Worm (Caenorhabditis elegans) whole organism, early embryonic: ENCODE measurements around the gene ZC302.3.

Source experiments
- B0310.2 ChIP-seq: sonication (generic microtip); optimal IDR thresholded peaks from 2 replicates; lab custom pipeline; 2016; ENCODE audit warnings: mild to moderate bottlenecking, missing genetic modification characterization, missing compliant biosample characterization
- F13C5.2 ChIP-seq: sonication (generic microtip); optimal IDR thresholded peaks from 2 replicates; lab custom pipeline; 2017; ENCODE audit warnings: mild to moderate bottlenecking, missing genetic modification characterization, inconsistent platforms, missing compliant biosample characterization
- aly-1 ChIP-seq: sonication (generic microtip); optimal IDR thresholded peaks from 2 replicates; lab custom pipeline; 2016; ENCODE audit warnings: missing genetic modification characterization, missing compliant biosample characterization
- ama-1 ChIP-seq: fragments of 150-350 bp; optimal IDR thresholded peaks from 2 replicates; lab custom pipeline; 2014
- ceh-13 ChIP-seq: fragments of 200-800 bp; sonication (Bioruptor generic); optimal IDR thresholded peaks from 2 replicates; lab custom pipeline; 2018; ENCODE audit warnings: mild to moderate bottlenecking, missing genetic modification characterization, missing compliant biosample characterization
- ceh-36 ChIP-seq: sonication (generic microtip); optimal IDR thresholded peaks from 2 replicates; lab custom pipeline; 2016; ENCODE audit warnings: missing genetic modification characterization, inconsistent platforms, missing compliant biosample characterization
- ets-7 ChIP-seq: sonication (generic microtip); optimal IDR thresholded peaks from 2 replicates; lab custom pipeline; 2016; ENCODE audit warnings: missing genotype, missing genetic modification characterization, missing compliant biosample characterization
- flt-1 ChIP-seq: fragments of 200-800 bp; sonication (Bioruptor generic); IDR thresholded peaks from 2 replicates; pipeline ENCODE4 v1.3.6; 2022; ENCODE audit warnings: missing genetic modification characterization, missing compliant biosample characterization
- hmbx-1 ChIP-seq: sonication (generic microtip); optimal IDR thresholded peaks from 2 replicates; lab custom pipeline; 2016; ENCODE audit warnings: mild to moderate bottlenecking, missing genetic modification characterization, missing compliant biosample characterization
- hmg-4 ChIP-seq: fragments of 200-800 bp; sonication (Bioruptor generic); optimal IDR thresholded peaks from 2 replicates; lab custom pipeline; 2018; ENCODE audit warnings: mild to moderate bottlenecking, missing genetic modification characterization, missing compliant biosample characterization
- hnd-1 ChIP-seq: sonication (generic microtip); optimal IDR thresholded peaks from 2 replicates; lab custom pipeline; 2016; ENCODE audit warnings: missing genetic modification characterization, missing compliant biosample characterization
- pes-1 ChIP-seq: fragments of 200-800 bp; sonication (Bioruptor generic); IDR thresholded peaks from 2 replicates; pipeline ENCODE4 v1.3.6; 2022; ENCODE audit warnings: missing genetic modification reagents, missing genetic modification characterization, missing compliant biosample characterization
- scrt-1 ChIP-seq: fragments of 200-800 bp; sonication (Bioruptor generic); IDR thresholded peaks from 2 replicates; pipeline ENCODE4 v1.3.6; 2022; ENCODE audit warnings: missing genetic modification characterization, missing compliant biosample characterization
- sea-1 ChIP-seq: fragments of 200-800 bp; sonication (Bioruptor generic); conservative IDR thresholded peaks from 2 replicates; pipeline ENCODE4 v1.3.6; 2022; ENCODE audit warnings: missing genetic modification characterization, missing compliant biosample characterization
- tbx-11 ChIP-seq: fragments of 200-800 bp; sonication (Bioruptor generic); IDR thresholded peaks from 2 replicates; pipeline ENCODE4 v1.3.6; 2022; ENCODE audit warnings: missing genetic modification characterization, missing compliant biosample characterization
- tbx-37 ChIP-seq: fragments of 200-800 bp; sonication (Bioruptor generic); conservative IDR thresholded peaks from 2 replicates; pipeline ENCODE4 v1.3.6; 2022; ENCODE audit warnings: missing genetic modification reagents, missing genetic modification characterization, missing compliant biosample characterization
- tra-4 ChIP-seq: sonication (generic microtip); optimal IDR thresholded peaks from 2 replicates; lab custom pipeline; 2017; ENCODE audit warnings: missing genetic modification characterization, missing compliant biosample characterization

The ZC302.3 gene

DNA sequence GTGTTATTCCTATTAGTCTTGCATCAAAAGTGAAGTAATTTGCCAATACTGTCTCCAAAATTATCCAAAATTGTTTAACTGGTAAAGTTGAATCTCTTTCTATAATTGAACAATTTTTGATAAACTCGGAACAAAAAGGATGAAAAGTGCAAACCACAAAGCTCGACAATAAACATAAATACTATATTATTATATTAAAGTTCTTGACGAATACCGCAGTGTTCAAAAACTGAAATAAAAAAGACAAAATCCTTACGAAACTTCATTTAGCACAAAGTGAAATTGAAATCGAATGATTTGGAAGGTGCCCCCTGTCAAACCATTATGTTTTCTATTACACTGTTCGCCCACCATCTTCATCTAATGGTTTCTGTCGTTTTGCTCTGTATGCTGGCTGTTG is at the start of gene ZC302.3:
ZC302.3 (minus strand) TSS at position 101 of the 400 bp plus-strand sequence.
- no peak for TF ChIP-seq B0310.2 (tag; lab: Kevin White, UChicago)
- no peak for TF ChIP-seq ceh-13
- TF ChIP-seq ama-1 (lab: Kevin White, UChicago) = no peak
- TF ChIP-seq flt-1 (GFP tag; lab: Robert Waterston, UW) = no peak
- no peak for TF ChIP-seq hmbx-1 (tag; lab: Kevin White, UChicago)
- no peak for TF ChIP-seq hnd-1
- TF ChIP-seq tbx-11 = no peak
- TF ChIP-seq scrt-1 (GFP tag; lab: Robert Waterston, UW) = no peak
- no peak for TF ChIP-seq tbx-37
- no peak for TF ChIP-seq sea-1 (GFP tag; lab: Robert Waterston, UW)

DNA sequence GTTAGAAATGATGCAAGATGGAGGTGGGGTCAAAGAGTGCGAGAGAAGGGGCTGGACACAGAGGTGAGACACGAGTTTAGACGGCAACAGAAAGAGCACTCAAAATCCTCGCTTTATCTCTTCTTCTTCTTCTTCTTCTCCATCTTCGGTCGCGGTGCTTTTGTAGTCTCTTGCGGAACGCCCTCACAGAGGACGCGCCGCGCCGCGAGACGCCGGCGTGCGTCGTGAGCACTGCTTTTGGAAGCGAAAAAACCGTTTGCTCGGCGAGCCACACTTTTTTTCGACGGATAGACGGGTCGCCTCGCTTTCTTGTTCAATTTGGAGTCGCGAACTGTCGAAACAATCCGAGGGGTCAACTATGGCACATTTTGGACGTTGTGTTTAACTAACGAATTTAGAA is 49.7 kb upstream of the ZC302.3 start, which contains the start of gene D1054.9:
D1054.9 (minus strand) TSS at position 137 of the 400 bp plus-strand sequence.
- TF ChIP-seq tbx-37 (no peak), pes-1 (GFP tag; lab: Robert Waterston, UW) (no peak), flt-1 (GFP tag; lab: Robert Waterston, UW) (no peak), ama-1 (lab: Kevin White, UChicago) (no peak), aly-1 (tag; lab: Kevin White, UChicago) (no peak), ceh-36 (tag; lab: Kevin White, UChicago) (no peak), hmbx-1 (tag; lab: Kevin White, UChicago) (no peak), tra-4 (tag; lab: Kevin White, UChicago) (no peak), B0310.2 (tag; lab: Kevin White, UChicago) (no peak), hnd-1 (no peak), ceh-13 (no peak)

DNA sequence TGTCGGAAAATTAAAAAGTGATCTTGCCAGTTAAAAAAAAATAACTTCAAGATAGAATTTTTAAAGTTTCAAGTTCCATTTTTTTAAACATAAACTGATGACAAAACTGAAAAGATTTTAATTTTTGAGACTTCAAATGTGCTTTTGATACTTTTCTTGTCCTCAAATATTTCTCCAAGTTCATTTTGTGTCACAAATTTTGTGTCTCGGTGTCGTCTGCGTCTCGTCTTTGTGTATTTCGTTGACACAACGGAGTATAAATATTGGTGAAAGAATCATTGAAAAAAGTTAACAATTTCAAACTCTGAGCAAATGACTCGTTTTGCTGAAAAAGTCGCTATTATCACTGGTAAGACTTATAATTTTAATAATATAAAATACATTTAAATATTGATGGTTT is 42.8 kb upstream of the ZC302.3 start, which contains the start of gene D1054.8:
D1054.8 (plus strand) TSS at position 301 of the 400 bp plus-strand sequence.
- TF ChIP-seq hmg-4 (no peak), ets-7 (no peak), flt-1 (GFP tag; lab: Robert Waterston, UW) (no peak), tra-4 (tag; lab: Kevin White, UChicago) (no peak), pes-1 (GFP tag; lab: Robert Waterston, UW) (no peak), F13C5.2 (no peak)

DNA sequence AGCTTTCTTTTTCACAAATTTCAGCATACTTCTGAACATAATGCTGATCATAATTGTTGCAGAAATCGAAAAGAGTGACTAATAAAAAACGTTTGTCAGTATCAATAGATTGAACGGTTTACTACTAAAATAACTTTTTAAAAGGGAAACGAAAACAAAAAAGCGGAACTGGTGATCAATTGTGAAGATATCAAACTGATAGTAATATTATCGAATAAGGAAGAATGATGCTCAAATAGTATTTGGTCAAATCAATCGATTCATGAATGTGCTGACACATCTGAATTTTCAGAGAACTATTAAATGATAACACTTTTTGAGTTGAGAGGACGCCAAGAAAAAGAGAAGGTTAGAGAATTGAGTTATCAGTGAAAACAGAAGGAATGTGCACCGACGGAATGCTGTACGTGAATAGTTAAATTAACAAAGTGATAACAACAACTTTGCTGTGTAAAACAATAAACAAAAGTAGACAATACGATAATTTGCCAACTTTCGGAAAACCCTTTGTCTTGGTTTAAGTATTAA is 35.3 kb upstream of the ZC302.3 start, which contains the start of gene D1054.5:
D1054.5 (minus strand) TSS at position 51 of the 528 bp plus-strand sequence.
- no peak for TF ChIP-seq hnd-1
- no peak for TF ChIP-seq pes-1 (GFP tag; lab: Robert Waterston, UW)
- TF ChIP-seq ama-1 (lab: Kevin White, UChicago) = no peak
- no peak for TF ChIP-seq tbx-11
- no peak for TF ChIP-seq ets-7
- no peak for TF ChIP-seq ceh-13
- TF ChIP-seq F13C5.2 = no peak
- TF ChIP-seq aly-1 (tag; lab: Kevin White, UChicago) = no peak
- no peak for TF ChIP-seq sea-1 (GFP tag; lab: Robert Waterston, UW)
- no peak for TF ChIP-seq hmg-4

DNA sequence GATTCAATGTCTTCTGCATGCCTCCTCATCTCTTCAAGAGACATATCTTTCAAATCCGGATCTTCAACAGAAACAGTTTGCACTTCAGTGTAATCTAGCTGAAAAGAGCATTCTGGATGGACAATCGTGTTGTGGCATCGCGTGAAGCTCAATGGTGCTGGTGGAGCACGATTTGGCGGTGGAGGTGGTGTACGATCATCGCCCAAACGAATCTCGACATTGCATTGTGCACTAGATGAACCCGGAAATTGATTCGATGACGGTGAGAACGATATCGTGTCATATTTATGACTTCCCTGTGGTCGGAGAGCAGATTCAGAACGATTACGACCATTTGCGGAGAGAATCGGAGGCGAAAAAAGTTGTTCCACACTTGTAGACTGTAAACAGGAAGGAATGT is 32.0 kb upstream of the ZC302.3 start:
- no peak for TF ChIP-seq ets-7
- TF ChIP-seq tra-4 (tag; lab: Kevin White, UChicago) = no peak
- no peak for TF ChIP-seq ceh-36 (tag; lab: Kevin White, UChicago)
- no peak for TF ChIP-seq F13C5.2
- no peak for TF ChIP-seq flt-1 (GFP tag; lab: Robert Waterston, UW)
- no peak for TF ChIP-seq tbx-37

DNA sequence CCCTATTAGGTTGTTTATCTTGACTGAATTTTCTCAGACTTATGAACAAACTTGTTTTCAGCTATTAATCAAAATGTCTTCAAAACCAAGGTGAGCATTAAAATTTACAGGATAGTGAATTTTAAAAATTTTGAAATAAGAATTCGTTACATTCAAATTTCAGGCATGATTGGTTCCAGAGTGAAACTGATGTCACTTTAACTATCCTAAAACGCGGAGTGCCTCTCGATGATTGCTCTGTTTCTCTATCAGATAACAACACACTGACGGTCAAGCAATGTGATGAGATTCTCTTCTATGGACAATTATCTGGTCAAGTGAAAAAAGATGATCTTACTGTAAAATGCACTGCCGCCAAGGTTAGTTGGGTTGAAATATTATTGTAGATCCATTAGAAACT is 30.1 kb upstream of the ZC302.3 start, which contains the start of gene D1054.3:
D1054.3 (plus strand) TSS at position 62 of the 400 bp plus-strand sequence.
- TF ChIP-seq F13C5.2 = no peak
- TF ChIP-seq hnd-1 = no peak
- no peak for TF ChIP-seq ceh-13
- no peak for TF ChIP-seq B0310.2 (tag; lab: Kevin White, UChicago)
- no peak for TF ChIP-seq ceh-36 (tag; lab: Kevin White, UChicago)
- TF ChIP-seq ama-1 (lab: Kevin White, UChicago) = no peak
- TF ChIP-seq tbx-37 = no peak
- TF ChIP-seq aly-1 (tag; lab: Kevin White, UChicago) = no peak
- TF ChIP-seq pes-1 (GFP tag; lab: Robert Waterston, UW) = no peak
- no peak for TF ChIP-seq ets-7

DNA sequence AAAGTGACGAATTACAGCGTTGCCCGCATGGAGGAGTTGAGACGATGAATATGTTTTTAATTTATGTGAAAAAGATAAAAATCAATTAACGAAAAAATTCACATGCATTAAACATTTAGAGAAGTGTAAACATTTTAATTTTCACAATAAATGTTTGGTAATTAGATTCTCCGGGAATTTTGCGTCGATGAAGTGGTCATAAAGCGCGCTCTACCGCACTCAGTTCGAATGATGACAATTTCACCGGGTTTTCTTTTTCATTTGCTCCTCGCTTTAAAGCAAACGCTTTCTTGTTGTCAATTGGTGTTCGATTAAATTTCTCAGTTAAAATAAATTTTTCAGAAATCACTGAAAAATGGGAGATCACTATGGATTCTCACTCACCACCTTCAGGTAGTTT is 28.8 kb upstream of the ZC302.3 start, which contains the start of the genes D1054.1 and pas-2:
D1054.1 (minus strand) TSS at position 192 of the 400 bp plus-strand sequence.
pas-2 (plus strand) TSS at position 343 of the 400 bp plus-strand sequence.
- no peak for TF ChIP-seq sea-1 (GFP tag; lab: Robert Waterston, UW)
- TF ChIP-seq ceh-36 (tag; lab: Kevin White, UChicago) = no peak
- TF ChIP-seq hmg-4 = no peak
- no peak for TF ChIP-seq scrt-1 (GFP tag; lab: Robert Waterston, UW)
- no peak for TF ChIP-seq ets-7
- no peak for TF ChIP-seq hnd-1
- no peak for TF ChIP-seq pes-1 (GFP tag; lab: Robert Waterston, UW)
- no peak for TF ChIP-seq tbx-37

DNA sequence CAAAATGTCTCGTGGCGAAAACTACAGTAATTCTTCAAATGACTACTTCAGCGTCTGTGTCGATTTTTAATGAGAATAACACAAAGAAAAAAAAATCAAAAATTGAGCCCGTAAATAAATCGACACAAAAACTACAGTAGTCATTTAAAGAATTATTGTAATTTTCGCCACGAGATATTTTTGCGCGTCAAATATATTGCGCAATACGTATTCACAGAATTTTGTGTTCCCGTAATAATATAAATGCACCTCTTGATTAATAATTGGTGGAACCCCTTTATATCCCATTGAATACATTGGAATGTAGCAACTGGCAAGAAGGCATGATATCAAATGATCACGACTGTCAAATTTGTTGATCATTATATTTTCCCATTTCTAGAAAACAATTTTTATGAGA is 27.6 kb upstream of the ZC302.3 start:
- TF ChIP-seq pes-1 (GFP tag; lab: Robert Waterston, UW) (no peak), ama-1 (lab: Kevin White, UChicago) (no peak), F13C5.2 (no peak), hmg-4 (no peak), tra-4 (tag; lab: Kevin White, UChicago) (no peak), B0310.2 (tag; lab: Kevin White, UChicago) (no peak), hmbx-1 (tag; lab: Kevin White, UChicago) (no peak), tbx-11 (no peak), ceh-13 (no peak), ceh-36 (tag; lab: Kevin White, UChicago) (no peak), flt-1 (GFP tag; lab: Robert Waterston, UW) (no peak), scrt-1 (GFP tag; lab: Robert Waterston, UW) (no peak)
